Fruit fly (Drosophila melanogaster) whole organism, embryonic: ENCODE data around the gene Rbp6.
A peak's percentile ranks its signal among the peaks of the same experiment; 100 is the strongest.

ENCODE experiments used
- Atf-2 ChIP-seq: fragments of 200-800 bp; sonication (Bioruptor generic); optimal IDR thresholded peaks from 2 replicates; lab custom pipeline; 2016; ENCODE audit warnings: missing biosample characterization, missing genetic modification characterization
- Bgb ChIP-seq: fragments of 200-800 bp; sonication (Bioruptor generic); IDR thresholded peaks from 2 replicates; pipeline ENCODE4 v1.3.6; 2022; ENCODE audit warnings: missing biosample characterization, missing genetic modification characterization; ENCODE audit not compliant: partially characterized antibody
- CG10543 ChIP-seq: fragments of 200-800 bp; sonication (Bioruptor generic); optimal IDR thresholded peaks from 3 replicates; lab custom pipeline; 2017; ENCODE audit warnings: missing biosample characterization, mild to moderate bottlenecking, missing genetic modification characterization, moderate library complexity
- CG11085 ChIP-seq: fragments of 200-800 bp; sonication (Bioruptor generic); IDR thresholded peaks from 2 replicates; pipeline ENCODE4 v1.3.6; 2022; ENCODE audit warnings: missing biosample characterization, missing genetic modification characterization
- CG12659 ChIP-seq: fragments of 200-800 bp; sonication (Bioruptor generic); optimal IDR thresholded peaks from 3 replicates; lab custom pipeline; 2017; ENCODE audit warnings: mild to moderate bottlenecking, missing biosample characterization, missing genetic modification reagents, missing genetic modification characterization
- CG12744 ChIP-seq: fragments of 200-800 bp; sonication (Bioruptor generic); optimal IDR thresholded peaks from 2 replicates; lab custom pipeline; 2016; ENCODE audit warnings: missing biosample characterization, missing genetic modification characterization
- CG14441 ChIP-seq: fragments of 200-800 bp; sonication (Bioruptor generic); IDR thresholded peaks from 2 replicates; pipeline ENCODE4 v1.3.6; 2022; ENCODE audit warnings: missing biosample characterization, missing genetic modification characterization
- CG14710 ChIP-seq: fragments of 200-800 bp; sonication (Bioruptor generic); optimal IDR thresholded peaks from 3 replicates; lab custom pipeline; 2019; ENCODE audit warnings: missing biosample characterization, mild to moderate bottlenecking, missing genetic modification characterization, moderate library complexity
- CG15011 ChIP-seq: fragments of 200-800 bp; sonication (Bioruptor generic); optimal IDR thresholded peaks from 3 replicates; lab custom pipeline; 2018; ENCODE audit warnings: missing biosample characterization, mild to moderate bottlenecking, missing genetic modification characterization
- CG18764 ChIP-seq: fragments of 200-800 bp; sonication (Bioruptor generic); optimal IDR thresholded peaks from 3 replicates; lab custom pipeline; 2016; ENCODE audit warnings: missing biosample characterization, missing genetic modification characterization
- CG2889 ChIP-seq: fragments of 200-800 bp; sonication (Bioruptor generic); IDR thresholded peaks from 3 replicates; pipeline ENCODE4 v1.3.6; 2022; ENCODE audit warnings: missing biosample characterization, missing genetic modification characterization
- CG31441 ChIP-seq: fragments of 200-800 bp; sonication (Bioruptor generic); IDR thresholded peaks from 2 replicates; pipeline ENCODE4 v1.3.6; 2022; ENCODE audit warnings: missing biosample characterization, missing genetic modification characterization
- CG43689 ChIP-seq: fragments of 200-800 bp; sonication (Bioruptor generic); IDR thresholded peaks from 2 replicates; pipeline ENCODE4 v1.3.6; 2022; ENCODE audit warnings: missing biosample characterization, missing genetic modification characterization
- CG4424 ChIP-seq: fragments of 200-800 bp; sonication (Bioruptor generic); optimal IDR thresholded peaks from 3 replicates; lab custom pipeline; 2016; ENCODE audit warnings: missing biosample characterization, missing genetic modification characterization
- CG4730 ChIP-seq: fragments of 200-800 bp; sonication (Bioruptor generic); IDR thresholded peaks from 2 replicates; pipeline ENCODE4 v1.3.6; 2022; ENCODE audit warnings: missing biosample characterization, missing genetic modification characterization
- CG7786 ChIP-seq: fragments of 200-800 bp; sonication (Bioruptor generic); optimal IDR thresholded peaks from 2 replicates; lab custom pipeline; 2016; ENCODE audit warnings: missing biosample characterization, missing genetic modification characterization
- CG7928 ChIP-seq: fragments of 200-800 bp; sonication (Bioruptor generic); optimal IDR thresholded peaks from 2 replicates; lab custom pipeline; 2017; ENCODE audit warnings: missing biosample characterization, mild to moderate bottlenecking, missing genetic modification characterization
- D ChIP-seq, 2 experiments: fragments of 200-800 bp in 1 of 2; fragments of >200 bp in 1 of 2; sonication (Bioruptor generic) in 1 of 2; optimal IDR thresholded peaks; 2 replicates in 1 of 2; 3 replicates in 1 of 2; lab custom pipeline; 2017; ENCODE audit warnings: mild to moderate bottlenecking in 1 of 2, missing biosample characterization in 1 of 2, missing genetic modification characterization in 1 of 2, missing genetic modification reagents in 1 of 2
- Dbx ChIP-seq: fragments of 200-800 bp; sonication (Bioruptor generic); IDR thresholded peaks from 3 replicates; pipeline ENCODE4 v1.3.6; 2022; ENCODE audit warnings: missing biosample characterization, missing genetic modification characterization
- Ets97D ChIP-seq: fragments of 200-800 bp; sonication (Bioruptor generic); optimal IDR thresholded peaks from 3 replicates; lab custom pipeline; 2016; ENCODE audit warnings: missing biosample characterization, missing genetic modification characterization
- MBD-R2 ChIP-seq: fragments of 200-800 bp; sonication (Bioruptor generic); IDR thresholded peaks from 2 replicates; pipeline ENCODE4 v1.3.6; 2022; ENCODE audit warnings: missing biosample characterization, missing genetic modification characterization
- Mes4 ChIP-seq: fragments of 200-800 bp; sonication (Bioruptor generic); optimal IDR thresholded peaks from 2 replicates; lab custom pipeline; 2016; ENCODE audit warnings: missing biosample characterization, missing genetic modification characterization
- Nf-YA ChIP-seq: fragments of 200-800 bp; sonication (Bioruptor generic); IDR thresholded peaks from 2 replicates; pipeline ENCODE4 v1.3.6; 2022; ENCODE audit warnings: missing biosample characterization, missing genetic modification characterization
- Optix ChIP-seq: fragments of 200-800 bp; sonication (Bioruptor generic); IDR thresholded peaks from 3 replicates; pipeline ENCODE4 v1.3.6; 2022; ENCODE audit warnings: missing biosample characterization, missing genetic modification characterization
- PHDP ChIP-seq: fragments of 200-800 bp; sonication (Bioruptor generic); optimal IDR thresholded peaks from 3 replicates; lab custom pipeline; 2018; ENCODE audit warnings: missing biosample characterization, mild to moderate bottlenecking, missing genetic modification characterization, moderate library complexity
- Six4 ChIP-seq: fragments of 200-800 bp; sonication (Bioruptor generic); optimal IDR thresholded peaks from 2 replicates; lab custom pipeline; 2016; ENCODE audit warnings: missing biosample characterization, missing genetic modification characterization
- Ssrp ChIP-seq: fragments of 200-800 bp; sonication (Bioruptor generic); optimal IDR thresholded peaks from 2 replicates; lab custom pipeline; 2018; ENCODE audit warnings: missing biosample characterization, mild to moderate bottlenecking, missing genetic modification characterization, moderate library complexity
- Xbp1 ChIP-seq: fragments of 200-800 bp; sonication (Bioruptor generic); optimal IDR thresholded peaks from 3 replicates; lab custom pipeline; 2016; ENCODE audit warnings: missing biosample characterization, mild to moderate bottlenecking, missing genetic modification characterization
- Xrp1 ChIP-seq: fragments of 200-800 bp; sonication (Bioruptor generic); IDR thresholded peaks from 2 replicates; pipeline ENCODE4 v1.3.6; 2022; ENCODE audit warnings: missing biosample characterization, missing genetic modification characterization
- abd-A ChIP-seq: fragments of 200-800 bp; sonication (Bioruptor generic); optimal IDR thresholded peaks from 3 replicates; lab custom pipeline; 2019; ENCODE audit warnings: missing biosample characterization, mild to moderate bottlenecking, missing genetic modification characterization, moderate library complexity
- bsh ChIP-seq, 2 experiments: fragments of 200-800 bp; sonication (Bioruptor generic); optimal IDR thresholded peaks; 2 replicates each; lab custom pipeline; 2017 to 2018; ENCODE audit warnings: mild to moderate bottlenecking in 2 of 2, missing biosample characterization in 2 of 2, missing genetic modification characterization in 2 of 2, moderate library complexity in 1 of 2
- cas ChIP-seq: fragments of 200-800 bp; sonication (Bioruptor generic); IDR thresholded peaks from 2 replicates; pipeline ENCODE4 v1.3.6; 2022; ENCODE audit warnings: missing biosample characterization, missing genetic modification characterization
- chif ChIP-seq, 2 experiments: fragments of 200-800 bp; sonication (Bioruptor generic); optimal IDR thresholded peaks; 3 replicates each; lab custom pipeline; 2016; ENCODE audit warnings: missing biosample characterization in 2 of 2, missing genetic modification characterization in 2 of 2
- chinmo ChIP-seq: fragments of 200-800 bp; sonication (Bioruptor generic); IDR thresholded peaks from 4 replicates; pipeline ENCODE4 v1.3.6; 2022; ENCODE audit warnings: missing biosample characterization, missing genetic modification characterization; ENCODE audit not compliant: partially characterized antibody
- ci ChIP-seq: fragments of 200-800 bp; sonication (Bioruptor generic); IDR thresholded peaks from 3 replicates; pipeline ENCODE4 v1.3.6; 2022; ENCODE audit warnings: missing biosample characterization, missing genetic modification characterization
- crol ChIP-seq: fragments of 200-800 bp; sonication (Bioruptor generic); IDR thresholded peaks from 2 replicates; pipeline ENCODE4 v1.3.6; 2022; ENCODE audit warnings: missing biosample characterization, missing genetic modification characterization
- kah ChIP-seq: fragments of 200-800 bp; sonication (Bioruptor generic); optimal IDR thresholded peaks from 2 replicates; lab custom pipeline; 2018; ENCODE audit warnings: missing biosample characterization, mild to moderate bottlenecking, missing genetic modification characterization
- lbe ChIP-seq: fragments of 200-800 bp; sonication (Bioruptor generic); optimal IDR thresholded peaks from 2 replicates; lab custom pipeline; 2016; ENCODE audit warnings: missing biosample characterization, mild to moderate bottlenecking, missing genetic modification characterization
- lmd ChIP-seq: fragments of 200-800 bp; sonication (Bioruptor generic); IDR thresholded peaks from 2 replicates; pipeline ENCODE4 v1.3.6; 2022; ENCODE audit warnings: missing biosample characterization, missing genetic modification characterization
- mld ChIP-seq: fragments of 200-800 bp; sonication (Bioruptor generic); IDR thresholded peaks from 3 replicates; pipeline ENCODE4 v1.3.6; 2022; ENCODE audit warnings: missing biosample characterization, missing genetic modification characterization; ENCODE audit not compliant: partially characterized antibody
- org-1 ChIP-seq: fragments of 200-800 bp; sonication (Bioruptor generic); optimal IDR thresholded peaks from 2 replicates; lab custom pipeline; 2017; ENCODE audit warnings: missing biosample characterization, missing genetic modification characterization
- otp ChIP-seq: fragments of 200-800 bp; sonication (Bioruptor generic); IDR thresholded peaks from 3 replicates; pipeline ENCODE4, ENCODE4 v1.3.6; 2022; ENCODE audit warnings: missing biosample characterization, missing genetic modification characterization
- p53 ChIP-seq: fragments of 200-800 bp; sonication (Bioruptor generic); optimal IDR thresholded peaks from 2 replicates; lab custom pipeline; 2016; ENCODE audit warnings: missing biosample characterization, missing genetic modification characterization
- prd ChIP-seq, 3 experiments: fragments of >200 bp in 2 of 3; fragments of 200-800 bp in 1 of 3; sonication (Bioruptor generic) in 1 of 3; optimal IDR thresholded peaks in 2 of 3; IDR thresholded peaks in 1 of 3; 2 replicates in 2 of 3; 3 replicates in 1 of 3; pipeline versions ENCODE4 v1.3.6 to Lab custom; 2017 to 2022; ENCODE audit warnings: missing biosample characterization in 1 of 3, missing genetic modification characterization in 1 of 3
- sd ChIP-seq: fragments of 200-800 bp; sonication (Bioruptor generic); optimal IDR thresholded peaks from 3 replicates; lab custom pipeline; 2018; ENCODE audit warnings: missing biosample characterization, mild to moderate bottlenecking, missing genetic modification characterization, moderate library complexity
- sima ChIP-seq: fragments of 200-800 bp; sonication (Bioruptor generic); optimal IDR thresholded peaks from 2 replicates; lab custom pipeline; 2016; ENCODE audit warnings: missing biosample characterization, missing genetic modification characterization
- sr ChIP-seq: fragments of 200-800 bp; sonication (Bioruptor generic); IDR thresholded peaks from 3 replicates; pipeline ENCODE4 v1.3.6; 2022; ENCODE audit warnings: missing biosample characterization, missing genetic modification characterization
- tgo ChIP-seq: fragments of 200-800 bp; sonication (Bioruptor generic); IDR thresholded peaks from 3 replicates; pipeline ENCODE4 v1.3.6; 2022; ENCODE audit warnings: missing biosample characterization, missing genetic modification characterization
- unc-4 ChIP-seq: fragments of 200-800 bp; sonication (Bioruptor generic); IDR thresholded peaks from 2 replicates; pipeline ENCODE4 v1.3.6; 2022; ENCODE audit warnings: missing biosample characterization, missing genetic modification characterization; ENCODE audit not compliant: partially characterized antibody

Rbp6 gene

DNA sequence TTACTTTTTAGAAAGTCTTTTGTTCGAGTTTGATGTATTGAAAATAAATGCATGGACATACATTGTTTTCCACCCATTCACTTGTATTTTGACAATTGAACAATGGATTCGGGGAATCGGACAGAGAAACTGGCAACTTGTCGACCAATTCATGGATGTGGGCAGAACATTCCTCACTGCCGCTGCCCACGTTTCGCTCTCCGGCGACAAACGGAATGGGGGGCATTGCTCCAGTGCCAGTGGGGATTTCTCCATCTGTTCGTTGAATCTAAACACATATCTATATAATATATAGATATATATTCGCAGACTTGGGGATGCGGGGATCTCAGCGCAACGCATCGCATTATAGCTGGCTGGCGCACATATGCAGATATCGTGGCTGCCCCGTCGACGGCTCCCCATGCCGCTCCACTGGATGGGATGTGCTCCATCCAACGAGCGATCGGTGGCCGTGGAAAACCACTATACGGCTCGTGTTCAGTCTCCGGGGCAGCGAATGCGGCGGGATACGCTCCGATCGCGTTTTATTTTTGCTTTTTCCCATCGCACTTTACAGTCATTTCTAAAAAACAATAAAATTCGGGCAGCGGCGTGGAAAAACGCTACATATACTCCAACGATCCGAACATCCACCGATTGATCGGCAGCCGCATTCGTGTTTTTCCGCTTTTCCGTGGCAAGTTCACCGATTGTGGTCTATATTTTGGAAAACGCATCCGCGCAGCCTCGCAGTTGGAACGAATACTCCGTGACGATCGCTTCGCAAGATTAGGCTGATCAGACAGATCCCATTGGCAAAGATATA is 192.4 kb downstream of the Rbp6 start, which contains the start of gene TpnC73F (continued):
- TF ChIP-seq MBD-R2 (GFP tag; lab: Robert Waterston, UW) (no peak), Ssrp (tag; lab: Kevin White, UChicago) (no peak), CG7928 (peak; percentile 2), CG4730 (GFP tag; lab: Robert Waterston, UW) (no peak), PHDP (tag; lab: Kevin White, UChicago) (no peak), otp (GFP tag; lab: Robert Waterston, UW) (no peak), unc-4 (GFP tag; lab: Robert Waterston, UW) (no peak), CG15011 (GFP tag; lab: Kevin White, UChicago) (no peak), sima (GFP tag; lab: Kevin White, UChicago) (no peak), CG11085 (no peak), tgo (GFP tag; lab: Robert Waterston, UW) (no peak), Mes4 (GFP tag; lab: Kevin White, UChicago) (no peak), CG12744 (GFP tag; lab: Kevin White, UChicago) (no peak), Optix (GFP tag; lab: Robert Waterston, UW) (no peak), CG18764 (no peak), CG7786 (GFP tag; lab: Kevin White, UChicago) (no peak), Atf-2 (GFP tag; lab: Kevin White, UChicago) (no peak), chif (GFP tag; optimal IDR thresholded peaks at IDR 0.05; lab: Kevin White, UChicago) (no peak), Nf-YA (no peak), sd (peak; percentile 78), CG12659 (GFP tag; lab: Kevin White, UChicago) (no peak), sr (GFP tag; lab: Robert Waterston, UW) (peak; percentile 98), Ets97D (GFP tag; lab: Kevin White, UChicago) (no peak), Six4 (no peak), crol (GFP tag; lab: Robert Waterston, UW) (peak; percentile 59; the same call in 1 of the 2 replicates), CG10543 (GFP tag; lab: Kevin White, UChicago) (peak; percentile 95), CG4424 (GFP tag; lab: Kevin White, UChicago) (no peak), abd-A (no peak), cas (GFP tag; lab: Robert Waterston, UW) (no peak), lbe (GFP tag; lab: Kevin White, UChicago) (no peak), CG31441 (GFP tag; lab: Robert Waterston, UW) (no peak), Dbx (GFP tag; lab: Robert Waterston, UW) (no peak), chinmo (0 out of 4 replicates have a peak, but pooled peaks have one; percentile 42), kah (GFP tag; lab: Kevin White, UChicago) (peak; percentile 51), prd (optimal IDR thresholded peaks at IDR 0.05; lab: Kevin White, UChicago) (no peak), prd (GFP tag; IDR thresholded peaks at IDR 0.05; lab: Robert Waterston, UW) (no peak), D (optimal IDR thresholded peaks at IDR 0.05; lab: Kevin White, UChicago) (no peak), D (GFP tag; optimal IDR thresholded peaks at IDR 0.05; lab: Kevin White, UChicago) (no peak), Xbp1 (GFP tag; lab: Kevin White, UChicago) (no peak), mld (GFP tag; lab: Robert Waterston, UW) (no peak), CG14710 (tag; lab: Kevin White, UChicago) (no peak), lmd (GFP tag; lab: Robert Waterston, UW) (no peak), bsh (GFP tag; optimal IDR thresholded peaks at IDR 0.05; lab: Kevin White, UChicago) (no peak), CG2889 (GFP tag; lab: Robert Waterston, UW) (no peak), Xrp1 (GFP tag; lab: Robert Waterston, UW) (no peak), p53 (no peak), org-1 (GFP tag; lab: Kevin White, UChicago) (no peak), CG43689 (GFP tag; lab: Robert Waterston, UW) (no peak), Bgb (GFP tag; lab: Robert Waterston, UW) (0 out of 2 replicates have a peak, but pooled peaks have one; percentile 22), ci (GFP tag; lab: Robert Waterston, UW) (0 out of 3 replicates have a peak, but pooled peaks have one; percentile 49), CG14441 (GFP tag; lab: Robert Waterston, UW) (0 out of 2 replicates have a peak, but pooled peaks have one; percentile 23)
